Worm (Caenorhabditis elegans): ENCODE measurements around the gene crn-5.

- TF ChIP-seq him-1 (tag; optimal IDR thresholded peaks at IDR 0.05) (no peak), W03F9.2 (tag; optimal IDR thresholded peaks at IDR 0.05) (no peak), dao-5 (tag; optimal IDR thresholded peaks at IDR 0.05) (no peak)
Measured at ce11 chrII:10559671-10560184, 32.8 kb upstream of the crn-5 start.

Measured in whole organism, L4/young adult.